Worm (Caenorhabditis elegans) whole organism, L1 larva: ENCODE results near the gene F37C12.14.

ENCODE experiments used
- F16B12.6 ChIP-seq: fragments of 150-350 bp; optimal IDR thresholded peaks from 2 replicates; lab custom pipeline; 2014; ENCODE audit warnings: missing biosample characterization, missing genetic modification characterization
- elt-2 ChIP-seq: sonication (generic microtip); optimal IDR thresholded peaks from 2 replicates; lab custom pipeline; 2016; ENCODE audit warnings: missing genetic modification characterization, mild to moderate bottlenecking, inconsistent platforms, missing compliant biosample characterization, missing genetic modification reagents
- fkh-10 ChIP-seq: sonication (generic microtip); optimal IDR thresholded peaks from 2 replicates; lab custom pipeline; 2017; ENCODE audit warnings: missing biosample characterization, missing genetic modification reagents, missing genetic modification characterization
- lsy-2 ChIP-seq, 2 experiments: fragments of 150-350 bp; optimal IDR thresholded peaks; 2 replicates each; lab custom pipeline; 2014; ENCODE audit warnings: missing biosample characterization in 2 of 2, missing genetic modification characterization in 2 of 2
- skn-1 ChIP-seq: fragments of 150-350 bp; optimal IDR thresholded peaks from 2 replicates; lab custom pipeline; 2014; ENCODE audit warnings: missing biosample characterization, missing genetic modification characterization
- ztf-11 ChIP-seq, 2 experiments: sonication (generic microtip); optimal IDR thresholded peaks; 2 replicates each; lab custom pipeline; 2016 to 2017; ENCODE audit warnings: missing genetic modification characterization in 2 of 2, missing biosample characterization in 1 of 2, missing compliant biosample characterization in 1 of 2
- ztf-4 ChIP-seq: fragments of 150-350 bp; optimal IDR thresholded peaks from 2 replicates; lab custom pipeline; 2014; ENCODE audit warnings: missing biosample characterization, missing genetic modification characterization

DNA sequence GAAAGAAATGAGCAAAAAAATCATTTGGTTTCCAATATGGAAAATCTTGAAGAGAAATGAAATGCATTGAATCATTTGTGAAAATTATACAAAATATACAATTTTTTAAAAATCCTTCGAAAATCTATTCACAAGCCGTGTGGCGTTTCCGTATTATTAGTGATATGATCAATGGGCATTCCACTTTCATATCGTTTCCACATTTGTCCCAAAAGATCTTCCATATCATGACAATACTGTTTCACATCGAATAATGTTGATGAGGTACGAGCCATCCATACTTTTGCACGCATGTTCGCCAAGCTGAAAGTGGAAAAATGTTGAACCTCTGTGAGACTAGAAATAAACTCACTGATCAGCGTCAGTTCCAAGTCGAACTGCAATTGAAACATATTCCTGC lies 39.0 kb downstream of the F37C12.14 start:
- TF ChIP-seq fkh-10 (no peak), lsy-2 (tag; optimal IDR thresholded peaks at IDR 0.05; lab: Kevin White, UChicago) (no peak), ztf-4 (tag; lab: Kevin White, UChicago) (no peak), ztf-11 (tag; optimal IDR thresholded peaks at IDR 0.05; lab: Kevin White, UChicago) (no peak), F16B12.6 (tag; lab: Kevin White, UChicago) (no peak), skn-1 (tag; lab: Kevin White, UChicago) (no peak), elt-2 (tag; lab: Kevin White, UChicago) (no peak)
